Fruit fly (Drosophila melanogaster): ENCODE measurements around the gene CTCF.

The CTCF gene

dm6 chr3L:7381359-7381976 lies 25.0 kb upstream of the CTCF start, which contains the start of the genes SMSr and smid (continued):
- TF ChIP-seq Atf6 (GFP tag; IDR thresholded peaks at IDR 0.05) (peak; percentile 52; the same call in 1 of the 2 replicates), CG18262 (tag; optimal IDR thresholded peaks at IDR 0.05) (peak; percentile 67), CG2199 (GFP tag; IDR thresholded peaks at IDR 0.05) (no peak), dmrt99B (tag; optimal IDR thresholded peaks at IDR 0.05) (peak; percentile 49), trem (tag; optimal IDR thresholded peaks at IDR 0.05) (peak; percentile 85), so (GFP tag; IDR thresholded peaks at IDR 0.05) (no peak), emc (GFP tag; optimal IDR thresholded peaks at IDR 0.05) (no peak), wdn (GFP tag; IDR thresholded peaks at IDR 0.05) (no peak), CG18011 (GFP tag; optimal IDR thresholded peaks at IDR 0.05) (peak; percentile 10), CG34376 (GFP tag; optimal IDR thresholded peaks at IDR 0.05) (peak; percentile 57), CG33557 (GFP tag; optimal IDR thresholded peaks at IDR 0.05) (peak; percentile 22), Ravus (GFP tag; IDR thresholded peaks at IDR 0.05) (no peak), org-1 (GFP tag; optimal IDR thresholded peaks at IDR 0.05) (peak; percentile 4), CG14860 (GFP tag; IDR thresholded peaks at IDR 0.05; ENCODE audit: partially characterized antibody) (peak; percentile 90), CG4854 (GFP tag; optimal IDR thresholded peaks at IDR 0.05) (peak; percentile 52), dan (GFP tag; IDR thresholded peaks at IDR 0.05) (no peak), Dbx (GFP tag; IDR thresholded peaks at IDR 0.05) (0 out of 3 replicates have a peak, but pooled peaks have one; percentile 58), Asciz (GFP tag; optimal IDR thresholded peaks at IDR 0.05) (no peak), kah (GFP tag; optimal IDR thresholded peaks at IDR 0.05) (no peak), Drgx (GFP tag; IDR thresholded peaks at IDR 0.05) (no peak), aop (GFP tag; IDR thresholded peaks at IDR 0.05) (no peak), CG10267 (tag; optimal IDR thresholded peaks at IDR 0.05) (peak; percentile 65), CG30020 (tag; optimal IDR thresholded peaks at IDR 0.05) (peak; percentile 91), CG11247 (GFP tag; IDR thresholded peaks at IDR 0.05) (0 out of 2 replicates have a peak, but pooled peaks have one; percentile 7), CG15479 (GFP tag; optimal IDR thresholded peaks at IDR 0.05) (no peak), CkIIα-i1 (GFP tag; IDR thresholded peaks at IDR 0.05) (no peak), NC2α (GFP tag; optimal IDR thresholded peaks at IDR 0.05) (no peak), Hr78 (GFP tag; optimal IDR thresholded peaks at IDR 0.05) (no peak), CG14050 (GFP tag; IDR thresholded peaks at IDR 0.05) (no peak), Dref (GFP tag; IDR thresholded peaks at IDR 0.05) (peak; percentile 78), pita (GFP tag; optimal IDR thresholded peaks at IDR 0.05) (no peak), Atf3 (GFP tag; optimal IDR thresholded peaks at IDR 0.05) (peak; percentile 20), PHDP (tag; optimal IDR thresholded peaks at IDR 0.05) (peak; percentile 60), bowl (GFP tag; IDR thresholded peaks at IDR 0.05) (no peak), Six4 (GFP tag; optimal IDR thresholded peaks at IDR 0.05) (peak; percentile 35), E2f2 (GFP tag; IDR thresholded peaks at IDR 0.05) (peak; percentile 24; the same call in 1 of the 2 replicates), CG31441 (GFP tag; IDR thresholded peaks at IDR 0.05) (peak; percentile 69), salm (tag; optimal IDR thresholded peaks at IDR 0.05) (no peak), Sox100B (GFP tag; optimal IDR thresholded peaks at IDR 0.05) (peak; percentile 43), gfzf (GFP tag; optimal IDR thresholded peaks at IDR 0.05) (peak; percentile 12), slou (GFP tag; optimal IDR thresholded peaks at IDR 0.05) (peak; percentile 23), hth (optimal IDR thresholded peaks at IDR 0.05) (no peak), CG18764 (GFP tag; optimal IDR thresholded peaks at IDR 0.05) (peak; percentile 40), CG7786 (GFP tag; optimal IDR thresholded peaks at IDR 0.05) (peak; percentile 33), Gug (GFP tag; IDR thresholded peaks at IDR 0.05) (peak; percentile 18; the same call in 1 of the 4 replicates), CG9817 (tag; optimal IDR thresholded peaks at IDR 0.05) (peak; percentile 67), en (GFP tag; optimal IDR thresholded peaks at IDR 0.05) (no peak), gsb-n (tag; optimal IDR thresholded peaks at IDR 0.05) (peak; percentile 65), CG17186 (GFP tag; optimal IDR thresholded peaks at IDR 0.05) (peak; percentile 9), bbx (GFP tag; IDR thresholded peaks at IDR 0.05; ENCODE audit: partially characterized antibody) (peak; percentile 83)
